Worm (Caenorhabditis elegans): ENCODE results near the gene F48F7.5.

Gene F48F7.5

DNA sequence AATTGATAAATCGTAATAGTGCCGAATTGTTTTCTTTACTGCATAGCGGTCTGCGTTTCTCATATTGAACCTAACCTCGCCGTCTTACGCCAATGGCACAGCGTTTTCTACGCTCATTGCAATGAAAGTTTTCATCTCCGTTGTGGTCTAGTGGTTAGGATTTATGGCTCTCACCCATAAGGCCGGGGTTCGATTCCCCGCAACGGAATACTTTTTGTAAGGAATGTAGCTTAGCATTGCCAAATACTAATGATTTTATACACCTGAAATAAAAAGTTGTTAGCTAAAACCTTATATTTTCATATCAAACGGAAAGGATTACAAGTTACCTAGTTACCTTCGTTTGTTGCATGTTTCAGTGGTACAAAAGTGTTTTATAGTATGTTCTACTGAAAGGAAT is 40.4 kb downstream of the F48F7.5 start (continued):
- TF ChIP-seq hlh-11 (tag; optimal IDR thresholded peaks at IDR 0.05) (peak; percentile 63), D1046.2 (GFP tag; IDR thresholded peaks at IDR 0.05) (peak; percentile 85), aly-2 (tag; optimal IDR thresholded peaks at IDR 0.05) (no peak), saeg-2 (GFP tag; IDR thresholded peaks at IDR 0.05) (no peak), nhr-41 (GFP tag; IDR thresholded peaks at IDR 0.05) (peak; percentile 84; the same call in 1 of the 2 replicates), php-3 (GFP tag; IDR thresholded peaks at IDR 0.05) (peak; percentile 81), lsy-2 (tag; optimal IDR thresholded peaks at IDR 0.05) (peak in 1 of 2 experiments; percentile 56), arid-1 (GFP tag; conservative IDR thresholded peaks at IDR 0.05) (peak; percentile 64), ceh-28 (tag; optimal IDR thresholded peaks at IDR 0.05) (no peak), dmd-9 (GFP tag; IDR thresholded peaks at IDR 0.05) (0 out of 2 replicates have a peak, but pooled peaks have one; percentile 57), hif-1 (tag; optimal IDR thresholded peaks at IDR 0.05) (peak in 1 of 2 experiments; percentile 59), zfp-2 (tag; optimal IDR thresholded peaks at IDR 0.05) (peak; percentile 70), ceh-82 (tag; optimal IDR thresholded peaks at IDR 0.05) (no peak), nhr-77 (tag; optimal IDR thresholded peaks at IDR 0.05) (peak; percentile 79), F10B5.3 (tag; optimal IDR thresholded peaks at IDR 0.05) (peak; percentile 46)

DNA sequence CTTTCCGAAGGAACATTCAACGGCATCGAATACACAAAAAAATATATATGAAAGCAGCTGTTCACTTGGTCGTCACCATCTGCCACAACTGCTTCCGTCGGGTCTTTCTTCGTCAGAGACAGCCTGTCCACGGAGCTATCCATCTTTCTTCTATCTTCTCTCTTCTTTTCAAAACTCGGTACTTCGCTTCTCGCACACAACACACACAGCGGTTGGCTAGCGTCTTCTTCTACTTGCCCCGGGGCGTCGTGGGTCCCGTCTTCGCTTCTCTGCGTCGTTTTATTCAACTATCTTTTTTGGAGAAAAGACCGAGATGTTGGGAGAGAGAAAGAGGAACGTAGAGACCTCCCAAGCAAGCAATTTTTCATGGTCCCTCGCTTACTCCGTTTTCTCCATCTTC is 41.2 kb downstream of the F48F7.5 start:
- TF ChIP-seq unc-62 (GFP tag; optimal IDR thresholded peaks at IDR 0.05 in 1 of 2) (peak in 1 of 2 experiments; percentile 99), unc-62 (tag; optimal IDR thresholded peaks at IDR 0.05) (no peak), Y5F2A.4 (GFP tag; optimal IDR thresholded peaks at IDR 0.05) (no peak), pha-4 (GFP tag; IDR thresholded peaks at IDR 0.05) (no peak), pha-4 (tag; optimal IDR thresholded peaks at IDR 0.05) (no peak), skn-1 (tag; optimal IDR thresholded peaks at IDR 0.05) (no peak), zip-2 (tag; optimal IDR thresholded peaks at IDR 0.05) (no peak), F10B5.3 (tag; optimal IDR thresholded peaks at IDR 0.05) (no peak), rbr-2 (tag; optimal IDR thresholded peaks at IDR 0.05) (peak; percentile 65), zip-11 (GFP tag; IDR thresholded peaks at IDR 0.05) (no peak), nhr-102 (tag; optimal IDR thresholded peaks at IDR 0.05) (no peak), fkh-10 (GFP tag; optimal IDR thresholded peaks at IDR 0.05) (peak; percentile 33), ZK546.5 (tag; optimal IDR thresholded peaks at IDR 0.05) (no peak), nhr-42 (GFP tag; IDR thresholded peaks at IDR 0.05) (no peak), ama-1 (optimal IDR thresholded peaks at IDR 0.05) (no peak), lin-1 (GFP tag; IDR thresholded peaks at IDR 0.05) (no peak), zfp-3 (GFP tag; conservative IDR thresholded peaks at IDR 0.05) (no peak), zfp-2 (tag; optimal IDR thresholded peaks at IDR 0.05) (no peak), nhr-11 (tag; optimal IDR thresholded peaks at IDR 0.05) (peak; percentile 64), ceh-44 (GFP tag; IDR thresholded peaks at IDR 0.05) (no peak), tra-1 (GFP tag; IDR thresholded peaks at IDR 0.05) (0 out of 2 replicates have a peak, but pooled peaks have one; percentile 56), tag-97 (GFP tag; IDR thresholded peaks at IDR 0.05) (no peak), ceh-82 (tag; optimal IDR thresholded peaks at IDR 0.05) (no peak), lir-3 (tag; optimal IDR thresholded peaks at IDR 0.05) (no peak), madf-9 (GFP tag; conservative IDR thresholded peaks at IDR 0.05) (no peak), ZK337.2 (GFP tag; IDR thresholded peaks at IDR 0.05) (no peak), fos-1 (tag; optimal IDR thresholded peaks at IDR 0.05) (no peak), daf-8 (GFP tag; IDR thresholded peaks at IDR 0.05) (no peak), snpc-1.2 (GFP tag; IDR thresholded peaks at IDR 0.05) (0 out of 2 replicates have a peak, but pooled peaks have one; percentile 18), mep-1 (tag; optimal IDR thresholded peaks at IDR 0.05) (peak; percentile 76), ceh-20 (GFP tag; IDR thresholded peaks at IDR 0.05) (0 out of 2 replicates have a peak, but pooled peaks have one; percentile 58), hmg-1.1 (GFP tag; IDR thresholded peaks at IDR 0.05) (peak; percentile 83), lin-13 (GFP tag; optimal IDR thresholded peaks at IDR 0.05) (no peak), R02D3.7 (tag; optimal IDR thresholded peaks at IDR 0.05) (no peak), mxl-2 (GFP tag; conservative IDR thresholded peaks at IDR 0.05) (no peak), ztf-11 (tag; optimal IDR thresholded peaks at IDR 0.05) (no peak), set-16 (GFP tag; IDR thresholded peaks at IDR 0.05) (peak; percentile 38; the same call in 1 of the 2 replicates), hlh-11 (tag; optimal IDR thresholded peaks at IDR 0.05) (peak; percentile 61), lsy-2 (tag; optimal IDR thresholded peaks at IDR 0.05) (peak in 1 of 2 experiments; percentile 55), mxl-3 (GFP tag; optimal IDR thresholded peaks at IDR 0.05) (no peak), daf-12 (tag; optimal IDR thresholded peaks at IDR 0.05) (no peak)
